Worm (Caenorhabditis elegans) whole organism, young adult: Measurements from ENCODE around the gene F39H12.3.

Experiments
- B0336.3 ChIP-seq: fragments of 200-800 bp; sonication (Bioruptor generic); IDR thresholded peaks from 2 replicates; pipeline ENCODE4 v1.3.6; 2022; ENCODE audit warnings: missing genetic modification characterization, missing compliant biosample characterization
- C06A6.2 ChIP-seq: fragments of 200-800 bp; sonication (Bioruptor generic); conservative IDR thresholded peaks from 2 replicates; pipeline ENCODE4 v1.3.6; 2022; ENCODE audit warnings: missing genetic modification characterization, missing compliant biosample characterization
- F33H1.4 ChIP-seq: fragments of 200-800 bp; sonication (Bioruptor generic); IDR thresholded peaks from 2 replicates; pipeline ENCODE4 v1.3.6; 2022; ENCODE audit warnings: missing genetic modification reagents, missing genetic modification characterization, missing compliant biosample characterization
- F37B4.10 ChIP-seq: fragments of 200-800 bp; sonication (Bioruptor generic); IDR thresholded peaks from 2 replicates; pipeline ENCODE4 v1.3.6; 2022; ENCODE audit warnings: missing genetic modification characterization, missing compliant biosample characterization
- F49E8.2 ChIP-seq: sonication (generic microtip); optimal IDR thresholded peaks from 3 replicates; lab custom pipeline; 2017; ENCODE audit warnings: missing genetic modification characterization, mild to moderate bottlenecking, missing compliant biosample characterization, antibody characterized with exemption, moderate library complexity; ENCODE audit not compliant: insufficient read depth
- F52B5.7 ChIP-seq: sonication (generic microtip); optimal IDR thresholded peaks from 2 replicates; lab custom pipeline; 2016; ENCODE audit warnings: mild to moderate bottlenecking, missing genetic modification characterization, missing compliant biosample characterization
- F55B11.4 ChIP-seq: sonication (generic microtip); optimal IDR thresholded peaks from 2 replicates; lab custom pipeline; 2016; ENCODE audit warnings: missing compliant biosample characterization, missing genetic modification characterization, borderline replicate concordance; ENCODE audit not compliant: insufficient read depth
- Y53G8AR.9 ChIP-seq: fragments of 200-800 bp; sonication (Bioruptor generic); conservative IDR thresholded peaks from 2 replicates; pipeline ENCODE4 v1.3.6; 2022; ENCODE audit warnings: missing genetic modification reagents, missing genetic modification characterization, missing compliant biosample characterization
- aptf-2 ChIP-seq: fragments of 200-800 bp; sonication (Bioruptor generic); conservative IDR thresholded peaks from 2 replicates; pipeline ENCODE4 v1.3.6; 2022; ENCODE audit warnings: missing genetic modification reagents, missing genetic modification characterization, missing compliant biosample characterization
- aptf-3 ChIP-seq: fragments of 200-800 bp; sonication (Bioruptor generic); IDR thresholded peaks from 2 replicates; pipeline ENCODE4 v1.3.6; 2022; ENCODE audit warnings: missing genetic modification characterization, missing compliant biosample characterization
- attf-5 ChIP-seq: fragments of 200-800 bp; sonication (Bioruptor generic); optimal IDR thresholded peaks from 2 replicates; lab custom pipeline; 2018; ENCODE audit warnings: mild to moderate bottlenecking, missing genetic modification characterization, missing compliant biosample characterization
- attf-6 ChIP-seq: fragments of 200-800 bp; sonication (Bioruptor generic); IDR thresholded peaks from 2 replicates; pipeline ENCODE4 v1.3.6; 2022; ENCODE audit warnings: missing genetic modification reagents, missing genetic modification characterization, missing compliant biosample characterization
- cebp-1 ChIP-seq, 2 experiments: fragments of 200-800 bp in 1 of 2; sonication (Bioruptor generic) in 1 of 2; sonication (generic microtip) in 1 of 2; IDR thresholded peaks in 1 of 2; optimal IDR thresholded peaks in 1 of 2; 2 replicates each; pipeline versions ENCODE4 v1.3.6 to Lab custom; 2017 to 2022; ENCODE audit warnings: missing compliant biosample characterization in 2 of 2, missing genetic modification characterization in 2 of 2, mild to moderate bottlenecking in 1 of 2, missing genetic modification reagents in 1 of 2, moderate library complexity in 1 of 2
- cebp-2 ChIP-seq: fragments of 200-800 bp; sonication (Bioruptor generic); IDR thresholded peaks from 2 replicates; pipeline ENCODE4 v1.3.6; 2022; ENCODE audit warnings: missing genetic modification characterization, missing compliant biosample characterization
- ceh-100 ChIP-seq: fragments of 200-800 bp; sonication (Bioruptor generic); IDR thresholded peaks from 2 replicates; pipeline ENCODE4 v1.3.6; 2022; ENCODE audit warnings: missing genetic modification reagents, missing genetic modification characterization, missing compliant biosample characterization
- ceh-27 ChIP-seq: fragments of 200-800 bp; sonication (Bioruptor generic); optimal IDR thresholded peaks from 2 replicates; lab custom pipeline; 2018; ENCODE audit warnings: mild to moderate bottlenecking, missing genetic modification characterization, moderate library complexity, missing compliant biosample characterization
- ceh-79 ChIP-seq: sonication (generic microtip); optimal IDR thresholded peaks from 2 replicates; lab custom pipeline; 2017; ENCODE audit warnings: mild to moderate bottlenecking, missing genetic modification characterization, missing compliant biosample characterization
- egrh-3 ChIP-seq: fragments of 200-800 bp; sonication (Bioruptor generic); IDR thresholded peaks from 2 replicates; pipeline ENCODE4 v1.3.6; 2022; ENCODE audit warnings: missing genetic modification reagents, missing genetic modification characterization, missing compliant biosample characterization
- ets-4 ChIP-seq: fragments of 200-800 bp; sonication (Bioruptor generic); optimal IDR thresholded peaks from 2 replicates; lab custom pipeline; 2018; ENCODE audit warnings: mild to moderate bottlenecking, missing genetic modification characterization, missing compliant biosample characterization
- fkh-3 ChIP-seq: sonication (generic microtip); optimal IDR thresholded peaks from 2 replicates; lab custom pipeline; 2016; ENCODE audit warnings: mild to moderate bottlenecking, missing genetic modification characterization, missing compliant biosample characterization
- gei-17 ChIP-seq: fragments of 200-800 bp; sonication (Bioruptor generic); optimal IDR thresholded peaks from 2 replicates; lab custom pipeline; 2018; ENCODE audit warnings: mild to moderate bottlenecking, missing genetic modification characterization, missing compliant biosample characterization
- hlh-26 ChIP-seq: fragments of 200-800 bp; sonication (Bioruptor generic); conservative IDR thresholded peaks from 2 replicates; pipeline ENCODE4 v1.3.6; 2022; ENCODE audit warnings: missing genetic modification reagents, missing genetic modification characterization, missing compliant biosample characterization
- lag-1 ChIP-seq: fragments of 200-800 bp; sonication (Bioruptor generic); IDR thresholded peaks from 2 replicates; pipeline ENCODE4 v1.3.6; 2022; ENCODE audit warnings: missing genetic modification reagents, missing genetic modification characterization, missing compliant biosample characterization
- lin-26 ChIP-seq: fragments of 200-800 bp; sonication (Bioruptor generic); IDR thresholded peaks from 2 replicates; pipeline ENCODE4 v1.3.6; 2022; ENCODE audit warnings: missing genetic modification reagents, missing genetic modification characterization, missing compliant biosample characterization
- lin-40 ChIP-seq: sonication (generic microtip); optimal IDR thresholded peaks from 2 replicates; lab custom pipeline; 2016; ENCODE audit warnings: missing genetic modification characterization, mild to moderate bottlenecking, missing compliant biosample characterization, missing genotype, missing genetic modification reagents
- lin-54 ChIP-seq: fragments of 200-800 bp; sonication (Bioruptor generic); optimal IDR thresholded peaks from 2 replicates; lab custom pipeline; 2018; ENCODE audit warnings: mild to moderate bottlenecking, missing genetic modification characterization, missing compliant biosample characterization
- mel-28 ChIP-seq: sonication (generic microtip); optimal IDR thresholded peaks from 2 replicates; lab custom pipeline; 2016; ENCODE audit warnings: borderline replicate concordance, mild to moderate bottlenecking, missing genetic modification characterization, missing compliant biosample characterization
- nfya-2 ChIP-seq: fragments of 200-800 bp; sonication (Bioruptor generic); IDR thresholded peaks from 2 replicates; pipeline ENCODE4 v1.3.6; 2022; ENCODE audit warnings: missing genetic modification reagents, missing genetic modification characterization, missing compliant biosample characterization
- nfyb-1 ChIP-seq: fragments of 200-800 bp; sonication (Bioruptor generic); IDR thresholded peaks from 2 replicates; pipeline ENCODE4 v1.3.6; 2022; ENCODE audit warnings: missing genetic modification reagents, missing genetic modification characterization, missing compliant biosample characterization
- nhr-80 ChIP-seq: sonication (generic microtip); optimal IDR thresholded peaks from 2 replicates; lab custom pipeline; 2016; ENCODE audit warnings: missing genetic modification characterization, missing compliant biosample characterization
- nhr-90 ChIP-seq: sonication (generic microtip); optimal IDR thresholded peaks from 2 replicates; lab custom pipeline; 2016; ENCODE audit warnings: missing genotype, mild to moderate bottlenecking, missing genetic modification characterization, missing compliant biosample characterization
- sea-2 ChIP-seq: fragments of 200-800 bp; sonication (Bioruptor generic); IDR thresholded peaks from 2 replicates; pipeline ENCODE4 v1.3.6; 2022; ENCODE audit warnings: missing genetic modification characterization, missing compliant biosample characterization
- snpc-3.4 ChIP-seq: sonication (generic microtip); optimal IDR thresholded peaks from 2 replicates; lab custom pipeline; 2017; ENCODE audit warnings: missing genetic modification characterization, mild to moderate bottlenecking, missing compliant biosample characterization, antibody characterized with exemption, moderate library complexity, missing genotype, missing genetic modification reagents
- somi-1 ChIP-seq: fragments of 200-800 bp; sonication (Bioruptor generic); optimal IDR thresholded peaks from 2 replicates; lab custom pipeline; 2018; ENCODE audit warnings: mild to moderate bottlenecking, missing genetic modification characterization, missing compliant biosample characterization
- sptf-2 ChIP-seq: fragments of 200-800 bp; sonication (Bioruptor generic); optimal IDR thresholded peaks from 2 replicates; lab custom pipeline; 2018; ENCODE audit warnings: mild to moderate bottlenecking, missing genetic modification characterization, missing compliant biosample characterization
- tlf-1 ChIP-seq: fragments of 200-800 bp; sonication (Bioruptor generic); optimal IDR thresholded peaks from 2 replicates; lab custom pipeline; 2018; ENCODE audit warnings: mild to moderate bottlenecking, missing genetic modification characterization, missing compliant biosample characterization
- unc-130 ChIP-seq: sonication (generic microtip); optimal IDR thresholded peaks from 2 replicates; lab custom pipeline; 2016; ENCODE audit warnings: missing genetic modification reagents, missing genetic modification characterization, missing compliant biosample characterization
- zfh-2 ChIP-seq: fragments of 200-800 bp; sonication (Bioruptor generic); conservative IDR thresholded peaks from 2 replicates; pipeline ENCODE4 v1.3.6; 2022; ENCODE audit warnings: missing genetic modification reagents, missing genetic modification characterization, missing compliant biosample characterization
- ztf-18 ChIP-seq: sonication (generic microtip); optimal IDR thresholded peaks from 2 replicates; lab custom pipeline; 2016; ENCODE audit warnings: missing genotype, mild to moderate bottlenecking, missing genetic modification characterization, missing compliant biosample characterization
- ztf-6 ChIP-seq: fragments of 200-800 bp; sonication (Bioruptor generic); IDR thresholded peaks from 2 replicates; pipeline ENCODE4 v1.3.6; 2022; ENCODE audit warnings: missing genetic modification reagents, missing genetic modification characterization, missing compliant biosample characterization

The F39H12.3 gene

ce11 chrX:852739-853268, 11.5 kb upstream of the F39H12.3 start:
- no peak for TF ChIP-seq nhr-90
- no peak for TF ChIP-seq F33H1.4 (GFP tag; lab: Robert Waterston, UW)
- no peak for TF ChIP-seq lag-1 (GFP tag; lab: Robert Waterston, UW)
- no peak for TF ChIP-seq cebp-1 (GFP tag; IDR thresholded peaks at IDR 0.05; lab: Robert Waterston, UW)
- no peak for TF ChIP-seq cebp-1 (tag; optimal IDR thresholded peaks at IDR 0.05; lab: Kevin White, UChicago)
- TF ChIP-seq fkh-3 (tag; lab: Kevin White, UChicago), result no peak
- TF ChIP-seq sptf-2 (GFP tag; lab: Kevin White, UChicago), result no peak
- no peak for TF ChIP-seq hlh-26 (GFP tag; lab: Robert Waterston, UW)
- TF ChIP-seq nfya-2, result no peak
- TF ChIP-seq F49E8.2, result no peak
- no peak for TF ChIP-seq aptf-3
- no peak for TF ChIP-seq lin-40 (tag; lab: Kevin White, UChicago)
- TF ChIP-seq ceh-27 (GFP tag; lab: Kevin White, UChicago), result no peak
- no peak for TF ChIP-seq F55B11.4 (tag; lab: Kevin White, UChicago)
- no peak for TF ChIP-seq ceh-79 (tag; lab: Kevin White, UChicago)

- no peak for TF ChIP-seq nhr-80 (tag; lab: Kevin White, UChicago)
- TF ChIP-seq ztf-18 (tag; lab: Kevin White, UChicago), result no peak
- TF ChIP-seq unc-130, result no peak
- TF ChIP-seq B0336.3 (GFP tag; lab: Robert Waterston, UW), result no peak
- no peak for TF ChIP-seq somi-1 (GFP tag; lab: Kevin White, UChicago)
- TF ChIP-seq C06A6.2, result no peak
- TF ChIP-seq egrh-3 (GFP tag; lab: Robert Waterston, UW), result no peak
- no peak for TF ChIP-seq zfh-2 (GFP tag; lab: Robert Waterston, UW)
- TF ChIP-seq mel-28 (tag; lab: Kevin White, UChicago), result no peak
- no peak for TF ChIP-seq nfyb-1 (GFP tag; lab: Robert Waterston, UW)
- TF ChIP-seq gei-17 (GFP tag; lab: Kevin White, UChicago), result no peak
- no peak for TF ChIP-seq ceh-100 (GFP tag; lab: Robert Waterston, UW)
- no peak for TF ChIP-seq attf-6 (GFP tag; lab: Robert Waterston, UW)
These were observed 10.1 kb upstream of the F39H12.3 start, which contains the start of gene igcm-1 for ce11 chrX:851421-851820. igcm-1 (minus strand) TSS chrX:851521.

ce11 chrX:845443-845842, 4.2 kb upstream of the F39H12.3 start:
- TF ChIP-seq fkh-3 (tag; lab: Kevin White, UChicago), result no peak
- no peak for TF ChIP-seq aptf-2 (GFP tag; lab: Robert Waterston, UW)
- no peak for TF ChIP-seq F37B4.10 (GFP tag; lab: Robert Waterston, UW)
- TF ChIP-seq F52B5.7, result no peak
- TF ChIP-seq ceh-100 (GFP tag; lab: Robert Waterston, UW), result no peak
- TF ChIP-seq sea-2 (GFP tag; lab: Robert Waterston, UW), result no peak
- TF ChIP-seq nfyb-1 (GFP tag; lab: Robert Waterston, UW), result no peak
- no peak for TF ChIP-seq cebp-2 (GFP tag; lab: Robert Waterston, UW)
- no peak for TF ChIP-seq snpc-3.4
- no peak for TF ChIP-seq ets-4 (GFP tag; lab: Kevin White, UChicago)
- TF ChIP-seq Y53G8AR.9 (GFP tag; lab: Robert Waterston, UW), result no peak
- no peak for TF ChIP-seq lin-54
- no peak for TF ChIP-seq lag-1 (GFP tag; lab: Robert Waterston, UW)
- TF ChIP-seq ztf-6 (GFP tag; lab: Robert Waterston, UW), result no peak
- TF ChIP-seq attf-5 (GFP tag; lab: Kevin White, UChicago), result no peak
- no peak for TF ChIP-seq tlf-1 (GFP tag; lab: Kevin White, UChicago)
- TF ChIP-seq lin-26 (GFP tag; lab: Robert Waterston, UW), result no peak
- TF ChIP-seq unc-130, result no peak
- TF ChIP-seq, all 124 proteins: peak for 0
